Worm (Caenorhabditis elegans): ENCODE measurements around the gene col-117.

ce11 chrIV:8817639-8818038 lies 6.4 kb downstream of the col-117 start, which contains the start of gene T28C6.10:
- no peak for TF ChIP-seq nfya-1 (tag; optimal IDR thresholded peaks at IDR 0.05)
- no peak for TF ChIP-seq ceh-6 (GFP tag; optimal IDR thresholded peaks at IDR 0.05)
- TF ChIP-seq pqm-1 (tag; optimal IDR thresholded peaks at IDR 0.05): no peak
- TF ChIP-seq dve-1 (tag; optimal IDR thresholded peaks at IDR 0.05): no peak
- TF ChIP-seq ztf-16 (tag; optimal IDR thresholded peaks at IDR 0.05): no peak

All from whole organism, late embryonic.